Worm (Caenorhabditis elegans) whole organism, late embryonic: ENCODE measurements around the gene T05A8.1.

Source experiments
- C08G9.2 ChIP-seq: sonication (generic microtip); optimal IDR thresholded peaks from 2 replicates; lab custom pipeline; 2016; ENCODE audit warnings: mild to moderate bottlenecking, missing genetic modification characterization, moderate library complexity, missing compliant biosample characterization
- K09A11.1 ChIP-seq: sonication (generic microtip); optimal IDR thresholded peaks from 2 replicates; lab custom pipeline; 2017; ENCODE audit warnings: antibody characterized with exemption, mild to moderate bottlenecking, missing genetic modification characterization, missing compliant biosample characterization; ENCODE audit not compliant: insufficient read depth
- Y22D7AL.16 ChIP-seq: sonication (generic microtip); optimal IDR thresholded peaks from 2 replicates; lab custom pipeline; 2016; ENCODE audit warnings: missing genetic modification characterization, missing compliant biosample characterization
- ama-1 ChIP-seq: fragments of 150-350 bp; optimal IDR thresholded peaks from 2 replicates; lab custom pipeline; 2014
- ceh-18 ChIP-seq: sonication (generic microtip); optimal IDR thresholded peaks from 2 replicates; lab custom pipeline; 2016; ENCODE audit warnings: missing genetic modification characterization, missing compliant biosample characterization
- ceh-22 ChIP-seq: sonication (generic microtip); optimal IDR thresholded peaks from 2 replicates; lab custom pipeline; 2017; ENCODE audit warnings: missing biosample characterization, missing genetic modification characterization
- lin-11 ChIP-seq: fragments of 200-800 bp; sonication (Bioruptor generic); optimal IDR thresholded peaks from 2 replicates; lab custom pipeline; 2018; ENCODE audit warnings: mild to moderate bottlenecking, missing genetic modification characterization, missing compliant biosample characterization
- nfya-1 ChIP-seq: sonication (generic microtip); optimal IDR thresholded peaks from 2 replicates; lab custom pipeline; 2017; ENCODE audit warnings: missing genetic modification characterization, mild to moderate bottlenecking, missing compliant biosample characterization, antibody characterized with exemption, moderate library complexity
- nhr-11 ChIP-seq: fragments of 150-350 bp; optimal IDR thresholded peaks from 2 replicates; lab custom pipeline; 2014; ENCODE audit warnings: missing biosample characterization, missing genetic modification characterization
- zip-5 ChIP-seq: sonication (generic microtip); optimal IDR thresholded peaks from 2 replicates; lab custom pipeline; 2016; ENCODE audit warnings: missing genetic modification characterization, missing compliant biosample characterization

- TF ChIP-seq lin-11 (tag; lab: Kevin White, UChicago) (no peak), ama-1 (lab: Kevin White, UChicago) (no peak), K09A11.1 (tag; lab: Kevin White, UChicago) (no peak), C08G9.2 (tag; lab: Kevin White, UChicago) (no peak), nfya-1 (tag; lab: Kevin White, UChicago) (peak; percentile 49), ceh-18 (tag; lab: Kevin White, UChicago) (no peak), ceh-22 (no peak), Y22D7AL.16 (tag; lab: Kevin White, UChicago) (no peak), zip-5 (tag; lab: Kevin White, UChicago) (no peak), nhr-11 (tag; lab: Kevin White, UChicago) (no peak)
These were observed 24.9 kb upstream of the T05A8.1 start for ce11 chrII:2734735-2735134.
